Worm (Caenorhabditis elegans) whole organism, L3 larva: ENCODE measurements around the gene rgs-11.

Experiments used
- lsy-12 ChIP-seq: sonication (generic microtip); optimal IDR thresholded peaks from 2 replicates; lab custom pipeline; 2016; ENCODE audit warnings: mild to moderate bottlenecking, missing genetic modification characterization, missing compliant biosample characterization
- unc-39 ChIP-seq: sonication (generic microtip); optimal IDR thresholded peaks from 4 replicates; lab custom pipeline; 2017; ENCODE audit warnings: missing biosample characterization, missing genetic modification characterization

DNA sequence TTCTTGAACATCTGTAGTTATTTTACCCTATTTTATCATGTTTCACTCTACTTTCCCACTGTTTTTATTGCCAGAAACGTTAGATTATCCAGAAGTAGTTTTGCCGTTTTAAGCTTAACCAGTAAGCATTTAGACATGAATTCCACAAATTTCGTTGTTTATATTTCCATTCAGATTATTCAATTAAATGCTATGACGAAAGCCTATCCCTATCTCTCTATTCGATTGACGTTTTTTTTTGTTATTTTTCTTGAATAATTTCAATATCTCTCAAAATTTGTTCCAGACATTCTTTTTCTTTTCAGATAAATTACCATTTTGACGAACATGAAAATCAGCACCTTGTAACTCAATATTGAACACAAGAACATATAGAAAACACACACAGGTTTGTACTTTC, 45.8 kb upstream of the rgs-11 start, which contains the start of gene npr-40:
- TF ChIP-seq lsy-12 (no peak), unc-39 (tag; lab: Kevin White, UChicago) (no peak)
